Worm (Caenorhabditis elegans) whole organism, L3 larva: ENCODE results near the gene trm-1.
A peak's percentile ranks its signal among the peaks of the same experiment; 100 is the strongest.

Experiments
- R02D3.7 ChIP-seq: fragments of 150-350 bp; optimal IDR thresholded peaks from 2 replicates; lab custom pipeline; 2014; ENCODE audit warnings: missing biosample characterization, missing genetic modification characterization
- ZK546.5 ChIP-seq: sonication (generic microtip); optimal IDR thresholded peaks from 2 replicates; lab custom pipeline; 2017; ENCODE audit warnings: missing biosample characterization, missing genetic modification characterization
- aly-2 ChIP-seq: fragments of 150-350 bp; optimal IDR thresholded peaks from 2 replicates; lab custom pipeline; 2014; ENCODE audit warnings: missing biosample characterization, missing genetic modification characterization
- ama-1 ChIP-seq: fragments of 150-350 bp; optimal IDR thresholded peaks from 2 replicates; lab custom pipeline; 2018
- ceh-16 ChIP-seq: sonication (generic microtip); optimal IDR thresholded peaks from 2 replicates; lab custom pipeline; 2017; ENCODE audit warnings: missing biosample characterization, missing genetic modification characterization
- ceh-28 ChIP-seq: fragments of 150-350 bp; optimal IDR thresholded peaks from 2 replicates; lab custom pipeline; 2014; ENCODE audit warnings: missing biosample characterization, missing genetic modification reagents, missing genetic modification characterization
- ceh-82 ChIP-seq: fragments of 150-350 bp; optimal IDR thresholded peaks from 2 replicates; lab custom pipeline; 2014; ENCODE audit warnings: missing biosample characterization, missing genetic modification characterization
- ceh-9 ChIP-seq: sonication (generic microtip); optimal IDR thresholded peaks from 2 replicates; lab custom pipeline; 2018; ENCODE audit warnings: missing biosample characterization, missing genetic modification characterization
- egl-5 ChIP-seq: fragments of 150-350 bp; optimal IDR thresholded peaks from 2 replicates; lab custom pipeline; 2017; ENCODE audit warnings: missing biosample characterization, missing genetic modification reagents, missing genetic modification characterization, inconsistent platforms
- elt-1 ChIP-seq: fragments of 150-350 bp; optimal IDR thresholded peaks from 2 replicates; lab custom pipeline; 2014; ENCODE audit warnings: missing biosample characterization, missing genetic modification characterization
- elt-2 ChIP-seq: sonication (generic microtip); optimal IDR thresholded peaks from 2 replicates; lab custom pipeline; 2016; ENCODE audit warnings: missing genetic modification reagents, mild to moderate bottlenecking, missing genetic modification characterization, missing compliant biosample characterization
- elt-3 ChIP-seq, 3 experiments: fragments of 150-350 bp in 1 of 3; sonication (generic microtip) in 2 of 3; optimal IDR thresholded peaks; 2 replicates in 2 of 3; 4 replicates in 1 of 3; lab custom pipeline; 2014 to 2017; ENCODE audit warnings: missing biosample characterization in 3 of 3, missing genetic modification characterization in 3 of 3
- fkh-10 ChIP-seq: sonication (generic microtip); optimal IDR thresholded peaks from 2 replicates; lab custom pipeline; 2017; ENCODE audit warnings: missing biosample characterization, missing genetic modification reagents, missing genetic modification characterization
- fkh-2 ChIP-seq: fragments of 150-350 bp; optimal IDR thresholded peaks from 2 replicates; lab custom pipeline; 2014; ENCODE audit warnings: missing biosample characterization, missing genetic modification reagents, missing genetic modification characterization
- fos-1 ChIP-seq: fragments of 150-350 bp; optimal IDR thresholded peaks from 2 replicates; lab custom pipeline; 2014; ENCODE audit warnings: missing biosample characterization, missing genetic modification characterization
- hmg-11 ChIP-seq: sonication (generic microtip); optimal IDR thresholded peaks from 2 replicates; lab custom pipeline; 2016; ENCODE audit warnings: missing genetic modification characterization, missing compliant biosample characterization
- jun-1 ChIP-seq: fragments of 150-350 bp; optimal IDR thresholded peaks from 2 replicates; lab custom pipeline; 2014; ENCODE audit warnings: missing biosample characterization, missing genetic modification reagents, missing genetic modification characterization
- lin-15B ChIP-seq: fragments of 150-350 bp; optimal IDR thresholded peaks from 2 replicates; lab custom pipeline; 2014; ENCODE audit warnings: missing biosample characterization, missing genetic modification characterization
- lin-39 ChIP-seq: fragments of 150-350 bp; optimal IDR thresholded peaks from 2 replicates; lab custom pipeline; 2018; ENCODE audit warnings: missing biosample characterization, missing genetic modification reagents, missing genetic modification characterization
- mdl-1 ChIP-seq: fragments of 150-350 bp; optimal IDR thresholded peaks from 2 replicates; lab custom pipeline; 2014; ENCODE audit warnings: missing biosample characterization, missing genetic modification characterization
- mml-1 ChIP-seq: fragments of 150-350 bp; sonication (generic microtip); optimal IDR thresholded peaks from 3 replicates; lab custom pipeline; 2014; ENCODE audit warnings: missing biosample characterization, missing genetic modification characterization
- nfya-1 ChIP-seq: sonication (generic microtip); optimal IDR thresholded peaks from 2 replicates; lab custom pipeline; 2017; ENCODE audit warnings: missing genetic modification characterization, mild to moderate bottlenecking, missing compliant biosample characterization, antibody characterized with exemption, moderate library complexity; ENCODE audit not compliant: insufficient read depth
- nhr-11 ChIP-seq: fragments of 150-350 bp; optimal IDR thresholded peaks from 2 replicates; lab custom pipeline; 2014; ENCODE audit warnings: missing biosample characterization, missing genetic modification characterization
- nhr-12 ChIP-seq: fragments of 150-350 bp; optimal IDR thresholded peaks from 2 replicates; lab custom pipeline; 2014; ENCODE audit warnings: missing biosample characterization, missing genetic modification characterization
- nhr-23 ChIP-seq: fragments of 150-350 bp; optimal IDR thresholded peaks from 2 replicates; lab custom pipeline; 2014; ENCODE audit warnings: missing biosample characterization, missing genetic modification reagents, missing genetic modification characterization
- nhr-237 ChIP-seq: fragments of 150-350 bp; optimal IDR thresholded peaks from 2 replicates; lab custom pipeline; 2014; ENCODE audit warnings: missing biosample characterization, missing genetic modification characterization
- nhr-25 ChIP-seq: sonication (generic microtip); optimal IDR thresholded peaks from 2 replicates; lab custom pipeline; 2017; ENCODE audit warnings: missing biosample characterization, missing genetic modification characterization
- nhr-28 ChIP-seq: fragments of 150-350 bp; optimal IDR thresholded peaks from 2 replicates; lab custom pipeline; 2014; ENCODE audit warnings: missing biosample characterization, missing genetic modification characterization
- nhr-43 ChIP-seq: sonication (generic microtip); optimal IDR thresholded peaks from 2 replicates; lab custom pipeline; 2016; ENCODE audit warnings: mild to moderate bottlenecking, missing genetic modification characterization, missing compliant biosample characterization; ENCODE audit not compliant: poor library complexity, severe bottlenecking
- nhr-76 ChIP-seq: fragments of 150-350 bp; sonication (generic microtip); optimal IDR thresholded peaks from 5 replicates; lab custom pipeline; 2014; ENCODE audit warnings: missing biosample characterization, missing genetic modification characterization
- nhr-77 ChIP-seq: fragments of 150-350 bp; optimal IDR thresholded peaks from 2 replicates; lab custom pipeline; 2014; ENCODE audit warnings: missing biosample characterization, missing genetic modification characterization
- pha-4 ChIP-seq: fragments of 150-350 bp; optimal IDR thresholded peaks from 2 replicates; lab custom pipeline; 2014; ENCODE audit warnings: missing biosample characterization, missing genetic modification reagents, missing genetic modification characterization
- pqm-1 ChIP-seq: fragments of 150-350 bp; optimal IDR thresholded peaks from 2 replicates; lab custom pipeline; 2017; ENCODE audit warnings: missing biosample characterization, missing genetic modification characterization, inconsistent platforms
- sea-2 ChIP-seq: fragments of 150-350 bp; sonication (generic microtip); optimal IDR thresholded peaks from 4 replicates; lab custom pipeline; 2014; ENCODE audit warnings: missing biosample characterization, missing genetic modification reagents, missing genetic modification characterization
- skn-1 ChIP-seq: fragments of 150-350 bp; optimal IDR thresholded peaks from 2 replicates; lab custom pipeline; 2014; ENCODE audit warnings: missing biosample characterization, missing genetic modification characterization
- snpc-4 ChIP-seq: fragments of 150-350 bp; optimal IDR thresholded peaks from 2 replicates; lab custom pipeline; 2014; ENCODE audit warnings: missing biosample characterization, missing genetic modification characterization
- tbx-2 ChIP-seq: sonication (generic microtip); optimal IDR thresholded peaks from 2 replicates; lab custom pipeline; 2016; ENCODE audit warnings: mild to moderate bottlenecking, missing genetic modification characterization, missing compliant biosample characterization
- unc-62 ChIP-seq: fragments of 150-350 bp; sonication (generic microtip); optimal IDR thresholded peaks from 4 replicates; lab custom pipeline; 2014; ENCODE audit warnings: missing biosample characterization, missing genetic modification reagents, missing genetic modification characterization
- zag-1 ChIP-seq: fragments of 150-350 bp; optimal IDR thresholded peaks from 2 replicates; lab custom pipeline; 2014; ENCODE audit warnings: missing biosample characterization, missing genetic modification characterization
- ztf-11 ChIP-seq: fragments of 150-350 bp; optimal IDR thresholded peaks from 2 replicates; lab custom pipeline; 2014; ENCODE audit warnings: missing biosample characterization, missing genetic modification characterization
- ztf-4 ChIP-seq: fragments of 150-350 bp; optimal IDR thresholded peaks from 2 replicates; lab custom pipeline; 2014; ENCODE audit warnings: missing biosample characterization, missing genetic modification characterization

The trm-1 gene

ce11 chrV:14185438-14185837 lies at the start of gene trm-1, which contains the start of gene ints-2:
Gene trm-1 (minus strand): TSS chrV:14185612.
Gene ints-2 (plus strand): TSS chrV:14185686.
- TF ChIP-seq ceh-16 (tag; lab: Kevin White, UChicago) (no peak), pha-4 (tag; lab: Kevin White, UChicago) (peak; percentile 78), nhr-23 (peak; percentile 55), mml-1 (tag; lab: Kevin White, UChicago) (no peak), lin-39 (tag; lab: Kevin White, UChicago) (peak; percentile 66), ztf-11 (no peak), sea-2 (GFP tag; lab: Kevin White, UChicago) (no peak), nhr-25 (peak; percentile 36), lin-15B (tag; lab: Kevin White, UChicago) (peak; percentile 90), nfya-1 (tag; lab: Kevin White, UChicago) (peak; percentile 66), nhr-237 (tag; lab: Kevin White, UChicago) (no peak), ceh-9 (tag; lab: Kevin White, UChicago) (no peak), nhr-76 (no peak), egl-5 (tag; lab: Kevin White, UChicago) (peak; percentile 3), ZK546.5 (tag; lab: Kevin White, UChicago) (no peak), fos-1 (tag; lab: Kevin White, UChicago) (no peak), unc-62 (no peak), ztf-4 (tag; lab: Kevin White, UChicago) (no peak), ceh-28 (tag; lab: Kevin White, UChicago) (peak; percentile 2), fkh-2 (no peak), zag-1 (tag; lab: Kevin White, UChicago) (no peak), elt-1 (tag; lab: Kevin White, UChicago) (no peak), mdl-1 (no peak), jun-1 (tag; lab: Kevin White, UChicago) (peak; percentile 32), R02D3.7 (tag; lab: Kevin White, UChicago) (peak; percentile 47), aly-2 (tag; lab: Kevin White, UChicago) (no peak), nhr-77 (tag; lab: Kevin White, UChicago) (no peak), elt-2 (tag; lab: Kevin White, UChicago) (peak; percentile 21), ama-1 (lab: Kevin White, UChicago) (no peak), fkh-10 (peak; percentile 57), nhr-11 (tag; lab: Kevin White, UChicago) (no peak), nhr-28 (tag; lab: Kevin White, UChicago) (no peak), hmg-11 (tag; lab: Kevin White, UChicago) (peak; percentile 62), tbx-2 (tag; lab: Kevin White, UChicago) (no peak), skn-1 (tag; lab: Kevin White, UChicago) (no peak), nhr-12 (tag; lab: Kevin White, UChicago) (no peak), nhr-43 (peak; percentile 54), elt-3 (tag; optimal IDR thresholded peaks at IDR 0.05; lab: Kevin White, UChicago) (no peak), ceh-82 (tag; lab: Kevin White, UChicago) (no peak), pqm-1 (tag; lab: Kevin White, UChicago) (peak; percentile 36)

- TF ChIP-seq egl-5 (tag; lab: Kevin White, UChicago) (no peak), ZK546.5 (tag; lab: Kevin White, UChicago) (no peak), fkh-10 (no peak), elt-1 (tag; lab: Kevin White, UChicago) (no peak), snpc-4 (no peak), ceh-28 (tag; lab: Kevin White, UChicago) (no peak), ama-1 (lab: Kevin White, UChicago) (no peak), nhr-237 (tag; lab: Kevin White, UChicago) (no peak), unc-62 (no peak), hmg-11 (tag; lab: Kevin White, UChicago) (no peak), nhr-11 (tag; lab: Kevin White, UChicago) (no peak)
Measured at ce11 chrV:14231656-14232055, 46.2 kb upstream of the trm-1 start.
